Worm (Caenorhabditis elegans) whole organism, early embryonic: ENCODE measurements around the gene srv-2.

Source experiments
- B0310.2 ChIP-seq: sonication (generic microtip); optimal IDR thresholded peaks from 2 replicates; lab custom pipeline; 2016; ENCODE audit warnings: mild to moderate bottlenecking, missing genetic modification characterization, missing compliant biosample characterization
- F13C5.2 ChIP-seq: sonication (generic microtip); optimal IDR thresholded peaks from 2 replicates; lab custom pipeline; 2017; ENCODE audit warnings: mild to moderate bottlenecking, missing genetic modification characterization, inconsistent platforms, missing compliant biosample characterization
- ama-1 ChIP-seq: fragments of 150-350 bp; optimal IDR thresholded peaks from 2 replicates; lab custom pipeline; 2014
- ceh-36 ChIP-seq: sonication (generic microtip); optimal IDR thresholded peaks from 2 replicates; lab custom pipeline; 2016; ENCODE audit warnings: missing genetic modification characterization, inconsistent platforms, missing compliant biosample characterization
- ets-7 ChIP-seq: sonication (generic microtip); optimal IDR thresholded peaks from 2 replicates; lab custom pipeline; 2016; ENCODE audit warnings: missing genotype, missing genetic modification characterization, missing compliant biosample characterization
- flt-1 ChIP-seq: fragments of 200-800 bp; sonication (Bioruptor generic); IDR thresholded peaks from 2 replicates; pipeline ENCODE4 v1.3.6; 2022; ENCODE audit warnings: missing genetic modification characterization, missing compliant biosample characterization
- hmg-4 ChIP-seq: fragments of 200-800 bp; sonication (Bioruptor generic); optimal IDR thresholded peaks from 2 replicates; lab custom pipeline; 2018; ENCODE audit warnings: mild to moderate bottlenecking, missing genetic modification characterization, missing compliant biosample characterization
- hnd-1 ChIP-seq: sonication (generic microtip); optimal IDR thresholded peaks from 2 replicates; lab custom pipeline; 2016; ENCODE audit warnings: missing genetic modification characterization, missing compliant biosample characterization
- pes-1 ChIP-seq: fragments of 200-800 bp; sonication (Bioruptor generic); IDR thresholded peaks from 2 replicates; pipeline ENCODE4 v1.3.6; 2022; ENCODE audit warnings: missing genetic modification reagents, missing genetic modification characterization, missing compliant biosample characterization
- sea-1 ChIP-seq: fragments of 200-800 bp; sonication (Bioruptor generic); conservative IDR thresholded peaks from 2 replicates; pipeline ENCODE4 v1.3.6; 2022; ENCODE audit warnings: missing genetic modification characterization, missing compliant biosample characterization
- tbx-11 ChIP-seq: fragments of 200-800 bp; sonication (Bioruptor generic); IDR thresholded peaks from 2 replicates; pipeline ENCODE4 v1.3.6; 2022; ENCODE audit warnings: missing genetic modification characterization, missing compliant biosample characterization
- tbx-37 ChIP-seq: fragments of 200-800 bp; sonication (Bioruptor generic); conservative IDR thresholded peaks from 2 replicates; pipeline ENCODE4 v1.3.6; 2022; ENCODE audit warnings: missing genetic modification reagents, missing genetic modification characterization, missing compliant biosample characterization
- tra-4 ChIP-seq: sonication (generic microtip); optimal IDR thresholded peaks from 2 replicates; lab custom pipeline; 2017; ENCODE audit warnings: missing genetic modification characterization, missing compliant biosample characterization

ce11 chrII:10556550-10557205 lies 45.4 kb downstream of the srv-2 start:
- no peak for TF ChIP-seq tbx-37
- no peak for TF ChIP-seq ama-1 (lab: Kevin White, UChicago)
- TF ChIP-seq F13C5.2 = no peak
- TF ChIP-seq pes-1 (GFP tag; lab: Robert Waterston, UW) = no peak
- TF ChIP-seq flt-1 (GFP tag; lab: Robert Waterston, UW) = no peak
- TF ChIP-seq hnd-1 (tag; lab: Kevin White, UChicago) = no peak
- TF ChIP-seq ets-7 (tag; lab: Kevin White, UChicago) = no peak
- TF ChIP-seq tbx-11 = no peak
- TF ChIP-seq B0310.2 (tag; lab: Kevin White, UChicago) = no peak
- no peak for TF ChIP-seq tra-4 (tag; lab: Kevin White, UChicago)
- no peak for TF ChIP-seq hmg-4 (GFP tag; lab: Kevin White, UChicago)
- TF ChIP-seq ceh-36 (tag; lab: Kevin White, UChicago) = no peak
- no peak for TF ChIP-seq sea-1 (GFP tag; lab: Robert Waterston, UW)
